Fruit fly (Drosophila melanogaster): ENCODE measurements around the gene CG5439.
A peak's percentile ranks its signal among the peaks of the same experiment; 100 is the strongest.

The CG5439 gene

DNA sequence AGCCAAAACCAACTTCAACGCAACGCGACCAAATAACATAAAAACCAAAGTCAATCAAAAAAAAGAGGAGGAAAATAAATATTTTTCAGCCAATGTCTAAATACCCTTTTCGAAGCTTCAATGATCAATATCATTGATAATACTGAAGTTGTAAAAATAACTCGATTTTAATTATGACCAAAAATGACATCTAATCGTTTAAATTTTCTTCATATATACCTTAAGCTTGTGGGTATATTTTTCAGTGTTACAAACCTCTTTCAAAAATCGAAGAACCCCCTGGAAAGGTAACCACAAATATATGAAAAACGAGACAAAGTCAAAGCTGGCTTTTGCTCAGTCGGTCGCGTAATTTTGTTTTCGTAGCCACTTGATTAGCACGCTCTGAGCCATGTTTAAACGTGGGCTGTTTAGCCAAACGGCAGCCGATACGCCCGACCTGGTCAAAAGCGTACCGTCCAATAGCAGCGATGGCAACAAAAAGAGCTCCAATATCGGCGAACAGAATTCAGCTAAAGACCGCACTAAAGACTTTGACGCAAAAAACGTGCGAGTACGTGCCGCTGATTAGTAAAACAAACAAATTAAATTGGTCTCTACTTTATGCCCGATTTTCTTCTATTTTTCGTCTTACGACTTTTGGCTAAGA lies 31.8 kb upstream of the CG5439 start (continued):
- TF ChIP-seq CG16813 (GFP tag; IDR thresholded peaks at IDR 0.05; ENCODE audit: partially characterized antibody) (no peak), Ptx1 (GFP tag; IDR thresholded peaks at IDR 0.05) (peak; percentile 88), cg (GFP tag; optimal IDR thresholded peaks at IDR 0.05) (no peak), CrebB (tag; optimal IDR thresholded peaks at IDR 0.05) (peak; percentile 26), esg (GFP tag; conservative IDR thresholded peaks at IDR 0.05) (peak; percentile 79), croc (GFP tag; conservative IDR thresholded peaks at IDR 0.05) (no peak), Atf6 (GFP tag; IDR thresholded peaks at IDR 0.05) (peak; percentile 85), slou (GFP tag; optimal IDR thresholded peaks at IDR 0.05) (peak; percentile 47), stc (GFP tag; IDR thresholded peaks at IDR 0.05) (peak; percentile 73), CG3163 (GFP tag; optimal IDR thresholded peaks at IDR 0.05) (peak; percentile 38), lov (optimal IDR thresholded peaks at IDR 0.05) (no peak), lov (GFP tag; IDR thresholded peaks at IDR 0.05) (no peak), ranshi (GFP tag; IDR thresholded peaks at IDR 0.05) (peak; percentile 82), Tbp (GFP tag; optimal IDR thresholded peaks at IDR 0.05) (no peak), prd (optimal IDR thresholded peaks at IDR 0.05) (no peak), prd (GFP tag; IDR thresholded peaks at IDR 0.05) (peak; percentile 82), CG4617 (GFP tag; optimal IDR thresholded peaks at IDR 0.05; ENCODE audit: borderline replicate concordance) (no peak), ap (GFP tag; IDR thresholded peaks at IDR 0.05) (peak; percentile 62), pros (GFP tag; optimal IDR thresholded peaks at IDR 0.05) (no peak), pita (GFP tag; optimal IDR thresholded peaks at IDR 0.05) (no peak), ERR (GFP tag; optimal IDR thresholded peaks at IDR 0.05) (peak; percentile 71), Side (GFP tag; optimal IDR thresholded peaks at IDR 0.05) (peak; percentile 63), jigr1 (GFP tag; IDR thresholded peaks at IDR 0.05) (peak; percentile 68; the same call in 1 of the 3 replicates), CG8089 (GFP tag; optimal IDR thresholded peaks at IDR 0.05) (peak; percentile 16), Rfx (GFP tag; IDR thresholded peaks at IDR 0.05) (peak; percentile 93), Sry-β (GFP tag; optimal IDR thresholded peaks at IDR 0.05) (no peak), CoRest (tag; optimal IDR thresholded peaks at IDR 0.05) (peak; percentile 87), NfI (GFP tag; optimal IDR thresholded peaks at IDR 0.05) (peak; percentile 62), CG13287 (GFP tag; IDR thresholded peaks at IDR 0.05; ENCODE audit: partially characterized antibody) (no peak), Hmr (GFP tag; optimal IDR thresholded peaks at IDR 0.05) (peak; percentile 73), sim (GFP tag; IDR thresholded peaks at IDR 0.05) (no peak), CG6791 (GFP tag; IDR thresholded peaks at IDR 0.05; ENCODE audit: partially characterized antibody) (no peak), CG13424 (tag; optimal IDR thresholded peaks at IDR 0.05) (peak; percentile 73), HLH54F (GFP tag; optimal IDR thresholded peaks at IDR 0.05) (peak; percentile 70), emc (GFP tag; optimal IDR thresholded peaks at IDR 0.05) (peak; percentile 31), CG14965 (GFP tag; optimal IDR thresholded peaks at IDR 0.05; ENCODE audit: borderline replicate concordance) (no peak), fu2 (GFP tag; optimal IDR thresholded peaks at IDR 0.05) (peak; percentile 59), CG30020 (tag; optimal IDR thresholded peaks at IDR 0.05) (no peak), Nf-YC (tag; optimal IDR thresholded peaks at IDR 0.05) (peak; percentile 76), CG11093 (GFP tag; IDR thresholded peaks at IDR 0.05) (peak; percentile 59; the same call in 1 of the 3 replicates), al (GFP tag; IDR thresholded peaks at IDR 0.05) (peak; percentile 88), CG13894 (tag; optimal IDR thresholded peaks at IDR 0.05) (peak; percentile 71), CG4730 (GFP tag; IDR thresholded peaks at IDR 0.05) (peak; percentile 76), CG32532 (GFP tag; IDR thresholded peaks at IDR 0.05) (peak; percentile 91), insv (GFP tag; optimal IDR thresholded peaks at IDR 0.05) (no peak), en (GFP tag; optimal IDR thresholded peaks at IDR 0.05) (peak; percentile 41), Six4 (GFP tag; optimal IDR thresholded peaks at IDR 0.05) (no peak), CG34224 (GFP tag; IDR thresholded peaks at IDR 0.05; ENCODE audit: partially characterized antibody) (no peak), Fer1 (GFP tag; optimal IDR thresholded peaks at IDR 0.05) (peak; percentile 87), peb (GFP tag; IDR thresholded peaks at IDR 0.05) (no peak), zfh1 (GFP tag; IDR thresholded peaks at IDR 0.05) (0 out of 3 replicates have a peak, but pooled peaks have one; percentile 39)
